Fruit fly (Drosophila melanogaster) whole organism, embryonic: ENCODE data around the gene CG14883.

Experiments
- Abd-B ChIP-seq: fragments of 200-800 bp; sonication (Bioruptor generic); optimal IDR thresholded peaks from 2 replicates; lab custom pipeline; 2018; ENCODE audit warnings: missing biosample characterization, mild to moderate bottlenecking, missing genetic modification characterization, moderate library complexity
- CG10209 ChIP-seq: fragments of 200-800 bp; sonication (Bioruptor generic); optimal IDR thresholded peaks from 3 replicates; lab custom pipeline; 2017; ENCODE audit warnings: missing biosample characterization, mild to moderate bottlenecking, missing genetic modification characterization, missing genetic modification reagents
- CG10543 ChIP-seq: fragments of 200-800 bp; sonication (Bioruptor generic); optimal IDR thresholded peaks from 3 replicates; lab custom pipeline; 2017; ENCODE audit warnings: missing biosample characterization, mild to moderate bottlenecking, missing genetic modification characterization, moderate library complexity
- CG11093 ChIP-seq: fragments of 200-800 bp; sonication (Bioruptor generic); IDR thresholded peaks from 3 replicates; pipeline ENCODE4 v1.3.6; 2022; ENCODE audit warnings: missing biosample characterization, missing genetic modification characterization
- CG13123 ChIP-seq: fragments of 200-800 bp; sonication (Bioruptor generic); optimal IDR thresholded peaks from 2 replicates; lab custom pipeline; 2016; ENCODE audit warnings: missing biosample characterization, missing genetic modification characterization
- CG13624 ChIP-seq: fragments of 200-800 bp; sonication (Bioruptor generic); optimal IDR thresholded peaks from 2 replicates; lab custom pipeline; 2016; ENCODE audit warnings: missing biosample characterization, missing genetic modification characterization
- CG13775 ChIP-seq: fragments of 200-800 bp; sonication (Bioruptor generic); optimal IDR thresholded peaks from 3 replicates; lab custom pipeline; 2017; ENCODE audit warnings: missing biosample characterization, mild to moderate bottlenecking, missing genetic modification characterization
- CG14050 ChIP-seq: fragments of 200-800 bp; sonication (Bioruptor generic); IDR thresholded peaks from 3 replicates; pipeline ENCODE4 v1.3.6; 2022; ENCODE audit warnings: missing biosample characterization, missing genetic modification characterization
- CG14965 ChIP-seq: fragments of 200-800 bp; sonication (Bioruptor generic); optimal IDR thresholded peaks from 2 replicates; lab custom pipeline; 2016; ENCODE audit warnings: missing biosample characterization, missing genetic modification characterization, borderline replicate concordance
- CG15696 ChIP-seq: fragments of 200-800 bp; sonication (Bioruptor generic); optimal IDR thresholded peaks from 2 replicates; lab custom pipeline; 2019; ENCODE audit warnings: missing biosample characterization, mild to moderate bottlenecking, missing genetic modification characterization, moderate library complexity
- CG1603 ChIP-seq: fragments of 200-800 bp; sonication (Bioruptor generic); optimal IDR thresholded peaks from 2 replicates; lab custom pipeline; 2019; ENCODE audit warnings: missing biosample characterization, mild to moderate bottlenecking, missing genetic modification characterization, moderate library complexity
- CG1832 ChIP-seq: fragments of 200-800 bp; sonication (Bioruptor generic); optimal IDR thresholded peaks from 2 replicates; lab custom pipeline; 2017; ENCODE audit warnings: missing biosample characterization, mild to moderate bottlenecking, missing genetic modification characterization, inconsistent platforms
- CG18476 ChIP-seq: fragments of 200-800 bp; sonication (Bioruptor generic); optimal IDR thresholded peaks from 2 replicates; lab custom pipeline; 2016; ENCODE audit warnings: missing biosample characterization, mild to moderate bottlenecking, missing genetic modification characterization
- CG18764 ChIP-seq: fragments of 200-800 bp; sonication (Bioruptor generic); optimal IDR thresholded peaks from 3 replicates; lab custom pipeline; 2016; ENCODE audit warnings: missing biosample characterization, missing genetic modification characterization
- CG2712 ChIP-seq: fragments of 200-800 bp; optimal IDR thresholded peaks from 3 replicates; lab custom pipeline; 2019; ENCODE audit warnings: missing biosample characterization, mild to moderate bottlenecking, missing genetic modification characterization, moderate library complexity
- CG31388 ChIP-seq: fragments of 200-800 bp; sonication (Bioruptor generic); optimal IDR thresholded peaks from 2 replicates; lab custom pipeline; 2016; ENCODE audit warnings: missing biosample characterization, missing genetic modification characterization
- CG34224 ChIP-seq: fragments of 200-800 bp; sonication (Bioruptor generic); IDR thresholded peaks from 3 replicates; pipeline ENCODE4 v1.3.6; 2022; ENCODE audit warnings: missing biosample characterization, missing genetic modification characterization; ENCODE audit not compliant: partially characterized antibody
- CG43689 ChIP-seq: fragments of 200-800 bp; sonication (Bioruptor generic); IDR thresholded peaks from 2 replicates; pipeline ENCODE4 v1.3.6; 2022; ENCODE audit warnings: missing biosample characterization, missing genetic modification characterization
- CG4820 ChIP-seq: fragments of 200-800 bp; sonication (Bioruptor generic); optimal IDR thresholded peaks from 3 replicates; lab custom pipeline; 2016; ENCODE audit warnings: missing biosample characterization, missing genetic modification characterization
- CG7372 ChIP-seq: fragments of 200-800 bp; sonication (Bioruptor generic); IDR thresholded peaks from 2 replicates; pipeline ENCODE4 v1.3.6; 2022; ENCODE audit warnings: missing biosample characterization, missing genetic modification characterization
- CG7839 ChIP-seq: fragments of 200-800 bp; sonication (Bioruptor generic); optimal IDR thresholded peaks from 3 replicates; lab custom pipeline; 2018; ENCODE audit warnings: missing biosample characterization, mild to moderate bottlenecking, missing genetic modification characterization, moderate library complexity
- CG9797 ChIP-seq: fragments of 200-800 bp; sonication (Bioruptor generic); optimal IDR thresholded peaks from 3 replicates; lab custom pipeline; 2018; ENCODE audit warnings: missing biosample characterization, mild to moderate bottlenecking, missing genetic modification characterization
- Gug ChIP-seq: fragments of 200-800 bp; sonication (Bioruptor generic); IDR thresholded peaks from 4 replicates; pipeline ENCODE4 v1.3.6; 2022; ENCODE audit warnings: missing biosample characterization, missing genetic modification characterization
- Kr ChIP-seq: fragments of 200-800 bp; sonication (Bioruptor generic); optimal IDR thresholded peaks from 2 replicates; lab custom pipeline; 2017; ENCODE audit warnings: missing biosample characterization, mild to moderate bottlenecking, missing genetic modification characterization
- Mrtf ChIP-seq: fragments of 200-800 bp; sonication (Bioruptor generic); IDR thresholded peaks from 3 replicates; pipeline ENCODE4 v1.3.6; 2022; ENCODE audit warnings: missing biosample characterization, missing genetic modification characterization
- Opbp ChIP-seq: fragments of 200-800 bp; sonication (Bioruptor generic); IDR thresholded peaks from 3 replicates; pipeline ENCODE4 v1.3.6; 2022; ENCODE audit warnings: missing biosample characterization, missing genetic modification characterization; ENCODE audit not compliant: partially characterized antibody
- Scr ChIP-seq: fragments of 200-800 bp; sonication (Bioruptor generic); IDR thresholded peaks from 2 replicates; pipeline ENCODE4 v1.3.6; 2022; ENCODE audit warnings: missing biosample characterization, missing genetic modification characterization; ENCODE audit not compliant: partially characterized antibody
- Sry-β ChIP-seq: fragments of 200-800 bp; sonication (Bioruptor generic); optimal IDR thresholded peaks from 2 replicates; lab custom pipeline; 2018; ENCODE audit warnings: missing biosample characterization, mild to moderate bottlenecking, missing genetic modification characterization, moderate library complexity
- Ssrp ChIP-seq: fragments of 200-800 bp; sonication (Bioruptor generic); optimal IDR thresholded peaks from 2 replicates; lab custom pipeline; 2018; ENCODE audit warnings: missing biosample characterization, mild to moderate bottlenecking, missing genetic modification characterization, moderate library complexity
- Stat92E ChIP-seq, 3 experiments: fragments of >200 bp in 2 of 3; fragments of 200-800 bp in 1 of 3; sonication (Bioruptor generic) in 1 of 3; optimal IDR thresholded peaks; 2 replicates each; lab custom pipeline; 2017 to 2019; ENCODE audit warnings: missing biosample characterization in 3 of 3, missing genetic modification characterization in 3 of 3, mild to moderate bottlenecking in 1 of 3, moderate library complexity in 1 of 3
- bowl ChIP-seq: fragments of 200-800 bp; sonication (Bioruptor generic); IDR thresholded peaks from 2 replicates; pipeline ENCODE4 v1.3.6; 2022; ENCODE audit warnings: missing biosample characterization, missing genetic modification characterization
- chif ChIP-seq, 2 experiments: fragments of 200-800 bp; sonication (Bioruptor generic); optimal IDR thresholded peaks; 3 replicates each; lab custom pipeline; 2016; ENCODE audit warnings: missing biosample characterization in 2 of 2, missing genetic modification characterization in 2 of 2
- dimm ChIP-seq: fragments of 200-800 bp; sonication (Bioruptor generic); IDR thresholded peaks from 2 replicates; pipeline ENCODE4 v1.3.6; 2022; ENCODE audit warnings: missing biosample characterization, missing genetic modification characterization
- emc ChIP-seq: fragments of 200-800 bp; sonication (Bioruptor generic); optimal IDR thresholded peaks from 2 replicates; lab custom pipeline; 2016; ENCODE audit warnings: missing biosample characterization, missing genetic modification characterization
- en ChIP-seq: fragments of 200-800 bp; sonication (Bioruptor generic); optimal IDR thresholded peaks from 2 replicates; lab custom pipeline; 2016; ENCODE audit warnings: missing biosample characterization, missing genetic modification characterization
- ewg ChIP-seq: fragments of 200-800 bp; sonication (Bioruptor generic); optimal IDR thresholded peaks from 3 replicates; lab custom pipeline; 2017; ENCODE audit warnings: mild to moderate bottlenecking, missing biosample characterization, missing genetic modification reagents, missing genetic modification characterization
- fru ChIP-seq: fragments of >200 bp; optimal IDR thresholded peaks from 2 replicates; lab custom pipeline; 2017
- gem ChIP-seq: fragments of 200-800 bp; sonication (Bioruptor generic); optimal IDR thresholded peaks from 2 replicates; lab custom pipeline; 2019; ENCODE audit warnings: missing biosample characterization, mild to moderate bottlenecking, missing genetic modification characterization, moderate library complexity
- kah ChIP-seq: fragments of 200-800 bp; sonication (Bioruptor generic); optimal IDR thresholded peaks from 2 replicates; lab custom pipeline; 2018; ENCODE audit warnings: missing biosample characterization, mild to moderate bottlenecking, missing genetic modification characterization
- lilli ChIP-seq: fragments of 200-800 bp; sonication (Bioruptor generic); optimal IDR thresholded peaks from 3 replicates; lab custom pipeline; 2016; ENCODE audit warnings: missing biosample characterization, missing genetic modification characterization
- oc ChIP-seq: fragments of 200-800 bp; sonication (Bioruptor generic); optimal IDR thresholded peaks from 2 replicates; lab custom pipeline; 2018; ENCODE audit warnings: missing biosample characterization, mild to moderate bottlenecking, missing genetic modification characterization, moderate library complexity
- pb ChIP-seq: fragments of 200-800 bp; sonication (Bioruptor generic); optimal IDR thresholded peaks from 3 replicates; lab custom pipeline; 2016; ENCODE audit warnings: missing biosample characterization, missing genetic modification characterization
- pzg ChIP-seq: fragments of 200-800 bp; sonication (Bioruptor generic); optimal IDR thresholded peaks from 3 replicates; lab custom pipeline; 2018; ENCODE audit warnings: missing biosample characterization, mild to moderate bottlenecking, missing genetic modification characterization, moderate library complexity
- rib ChIP-seq: fragments of 200-800 bp; sonication (Bioruptor generic); IDR thresholded peaks from 2 replicates; pipeline ENCODE4 v1.3.6; 2022; ENCODE audit warnings: missing biosample characterization, missing genetic modification characterization
- seq ChIP-seq: fragments of 200-800 bp; sonication (Bioruptor generic); IDR thresholded peaks from 2 replicates; pipeline ENCODE4 v1.3.6; 2022; ENCODE audit warnings: missing biosample characterization, missing genetic modification characterization
- sim ChIP-seq: fragments of 200-800 bp; sonication (Bioruptor generic); IDR thresholded peaks from 2 replicates; pipeline ENCODE4 v1.3.6; 2022; ENCODE audit warnings: missing biosample characterization, missing genetic modification characterization
- sqz ChIP-seq: fragments of 200-800 bp; sonication (Bioruptor generic); optimal IDR thresholded peaks from 3 replicates; lab custom pipeline; 2018; ENCODE audit warnings: missing biosample characterization, mild to moderate bottlenecking, missing genetic modification characterization
- stc ChIP-seq: fragments of 200-800 bp; sonication (Bioruptor generic); IDR thresholded peaks from 2 replicates; pipeline ENCODE4 v1.3.6; 2022; ENCODE audit warnings: missing biosample characterization, missing genetic modification characterization
- sug ChIP-seq: fragments of 200-800 bp; optimal IDR thresholded peaks from 2 replicates; lab custom pipeline; 2019; ENCODE audit warnings: missing biosample characterization, mild to moderate bottlenecking, missing genetic modification characterization, moderate library complexity
- wek ChIP-seq: fragments of 200-800 bp; sonication (Bioruptor generic); optimal IDR thresholded peaks from 3 replicates; lab custom pipeline; 2018; ENCODE audit warnings: missing biosample characterization, mild to moderate bottlenecking, missing genetic modification characterization, moderate library complexity

The CG14883 gene

DNA sequence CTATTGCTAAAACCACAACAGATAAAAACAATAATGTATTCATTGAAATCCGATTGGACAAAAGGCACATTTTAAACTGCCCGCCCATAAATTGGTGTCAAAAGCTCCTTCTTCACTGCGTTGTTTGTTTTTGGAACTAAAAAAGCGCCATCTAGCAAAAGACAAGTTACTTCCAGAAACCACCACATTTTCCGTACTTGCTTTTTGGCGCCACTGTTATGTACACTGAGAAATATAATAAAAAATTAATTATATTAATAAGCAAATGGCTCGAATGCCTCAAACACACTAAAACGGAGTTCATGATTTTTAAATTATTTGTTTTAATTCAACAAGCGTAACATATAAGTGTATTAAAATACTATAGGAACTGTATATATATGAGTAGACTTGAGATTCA, 41.5 kb downstream of the CG14883 start (continued):
- peak; percentile 63 for TF ChIP-seq emc (GFP tag; lab: Kevin White, UChicago)
- TF ChIP-seq Ssrp (tag; lab: Kevin White, UChicago), result peak; percentile 78
- TF ChIP-seq lilli (GFP tag; lab: Kevin White, UChicago), result peak; percentile 85
- TF ChIP-seq CG1603 (tag; lab: Kevin White, UChicago), result peak; percentile 72
- TF ChIP-seq rib (GFP tag; lab: Robert Waterston, UW), result peak; percentile 24; the same call in 1 of the 2 replicates
- TF ChIP-seq CG18476, result peak; percentile 71
- peak; percentile 70 for TF ChIP-seq CG13624 (GFP tag; lab: Kevin White, UChicago)
- peak; percentile 20 for TF ChIP-seq Sry-β (GFP tag; lab: Kevin White, UChicago)
- TF ChIP-seq seq, result no peak
- TF ChIP-seq dimm (GFP tag; lab: Robert Waterston, UW), result peak; percentile 70
- TF ChIP-seq Opbp (GFP tag; lab: Robert Waterston, UW), result peak; percentile 52; the same call in 1 of the 3 replicates
- peak; percentile 68; the same call in 1 of the 3 replicates for TF ChIP-seq CG11093 (GFP tag; lab: Robert Waterston, UW)
- no peak for TF ChIP-seq Kr (GFP tag; lab: Kevin White, UChicago)
- TF ChIP-seq CG34224 (GFP tag; lab: Robert Waterston, UW), result no peak
- TF ChIP-seq CG10209 (GFP tag; lab: Kevin White, UChicago), result peak; percentile 86
- peak; percentile 46 for TF ChIP-seq Abd-B
- peak; percentile 86 for TF ChIP-seq CG15696 (tag; lab: Kevin White, UChicago)
- TF ChIP-seq sqz, result peak; percentile 70
- TF ChIP-seq CG2712, result peak; percentile 91
- peak; percentile 28 for TF ChIP-seq pzg (GFP tag; lab: Kevin White, UChicago)
- TF ChIP-seq CG14050 (GFP tag; lab: Robert Waterston, UW), result peak; percentile 83
- TF ChIP-seq sug, result no peak
- peak; percentile 73 for TF ChIP-seq oc (tag; lab: Kevin White, UChicago)
- TF ChIP-seq pb, result peak; percentile 36
- TF ChIP-seq chif (GFP tag; optimal IDR thresholded peaks at IDR 0.05; lab: Kevin White, UChicago), result peak; percentile 50 to 78
- no peak for TF ChIP-seq CG1832
- peak; percentile 63 for TF ChIP-seq CG13123
- peak; percentile 13 for TF ChIP-seq wek (GFP tag; lab: Kevin White, UChicago)
- TF ChIP-seq CG43689 (GFP tag; lab: Robert Waterston, UW), result peak; percentile 42; the same call in 1 of the 2 replicates
- peak; percentile 79 for TF ChIP-seq CG4820 (GFP tag; lab: Kevin White, UChicago)
- peak; percentile 75 for TF ChIP-seq CG13775
- peak; percentile 91 for TF ChIP-seq Mrtf (GFP tag; lab: Robert Waterston, UW)
- peak; percentile 49 for TF ChIP-seq CG10543
- no peak for TF ChIP-seq Scr (GFP tag; lab: Robert Waterston, UW)
- TF ChIP-seq Gug, result peak; percentile 75; the same call in 3 of the 4 replicates
- peak; percentile 57 for TF ChIP-seq en (GFP tag; lab: Kevin White, UChicago)
- peak; percentile 92 for TF ChIP-seq gem (tag; lab: Kevin White, UChicago)
- TF ChIP-seq CG9797, result no peak
- 0 out of 2 replicates have a peak, but pooled peaks have one; percentile 35 for TF ChIP-seq sim (GFP tag; lab: Robert Waterston, UW)
- TF ChIP-seq bowl, result peak; percentile 48; the same call in 1 of the 2 replicates
- TF ChIP-seq kah (GFP tag; lab: Kevin White, UChicago), result peak; percentile 68
- peak; percentile 76 for TF ChIP-seq ewg (GFP tag; lab: Kevin White, UChicago)
- TF ChIP-seq CG18764 (GFP tag; lab: Kevin White, UChicago), result peak; percentile 80
- peak; percentile 74 for TF ChIP-seq CG7372 (GFP tag; lab: Robert Waterston, UW)
- TF ChIP-seq CG14965 (GFP tag; lab: Kevin White, UChicago), result no peak
- peak; percentile 88 for TF ChIP-seq CG7839 (tag; lab: Kevin White, UChicago)
- TF ChIP-seq fru (lab: Kevin White, UChicago), result no peak
- TF ChIP-seq Stat92E (GFP tag; optimal IDR thresholded peaks at IDR 0.05; lab: Kevin White, UChicago), result no peak
- no peak for TF ChIP-seq CG31388 (GFP tag; lab: Kevin White, UChicago)
- TF ChIP-seq stc (GFP tag; lab: Robert Waterston, UW), result peak; percentile 79
